Fruit fly (Drosophila melanogaster) whole organism: ENCODE measurements around the gene CG7024.

Source experiments
- EcR ChIP-seq, 2 experiments: fragments of >200 bp; optimal IDR thresholded peaks; 2 replicates each; lab custom pipeline; 2017; ENCODE audit warnings: missing biosample characterization in 2 of 2, missing genetic modification characterization in 2 of 2, missing genetic modification reagents in 2 of 2
- pan ChIP-seq: fragments of >200 bp; optimal IDR thresholded peaks from 2 replicates; lab custom pipeline; 2017
- psq ChIP-seq: fragments of >200 bp; optimal IDR thresholded peaks from 2 replicates; lab custom pipeline; 2017
- usp ChIP-seq: fragments of >200 bp; optimal IDR thresholded peaks from 2 replicates; lab custom pipeline; 2017; ENCODE audit warnings: missing biosample characterization, missing genetic modification characterization, mixed read lengths

DNA sequence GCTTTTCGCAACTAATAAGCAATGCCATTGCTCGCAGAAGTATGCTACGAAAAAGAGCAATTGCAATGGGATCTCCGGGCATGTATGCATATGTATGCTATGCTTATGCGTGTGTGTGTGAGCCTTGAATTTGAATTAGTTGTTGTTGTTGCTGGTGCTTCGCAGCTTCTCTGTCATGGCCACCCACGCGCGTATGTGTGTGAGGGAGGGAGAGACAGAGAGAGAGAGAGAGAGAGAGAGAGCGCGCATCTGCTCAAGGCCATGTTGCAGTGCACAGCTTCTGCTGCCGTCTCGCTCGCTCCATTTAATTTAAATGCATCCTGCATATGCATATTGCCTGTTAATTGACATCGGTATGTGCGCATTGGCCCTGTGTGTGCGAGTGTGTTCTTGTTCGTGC is 14.3 kb upstream of the CG7024 start:
- no peak for TF ChIP-seq EcR (GFP tag; optimal IDR thresholded peaks at IDR 0.05; lab: Kevin White, UChicago)
- TF ChIP-seq psq (lab: Kevin White, UChicago): no peak
- TF ChIP-seq usp: no peak
- TF ChIP-seq pan (lab: Kevin White, UChicago): no peak
